Fruit fly (Drosophila melanogaster): ENCODE data around the gene CG13082.
A peak's percentile ranks its signal among the peaks of the same experiment; 100 is the strongest.

CG13082 gene

DNA sequence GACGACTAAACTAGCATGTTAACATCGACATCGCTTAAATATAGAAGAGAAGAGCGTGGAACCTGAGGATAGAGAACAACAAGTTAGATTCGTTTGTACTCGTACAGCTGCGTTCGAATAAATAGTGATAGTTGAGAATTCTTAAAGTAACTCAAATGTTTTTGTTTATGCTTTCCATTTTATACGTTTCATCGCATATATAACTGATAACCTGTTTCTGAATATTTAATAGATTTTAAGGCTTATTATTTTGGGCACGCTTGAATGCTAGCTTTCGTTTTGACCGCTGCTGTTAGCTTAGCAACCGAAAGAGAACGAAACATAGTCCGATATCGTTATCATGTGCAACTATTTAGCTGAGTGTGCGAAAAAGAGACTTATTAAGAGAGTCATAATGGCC is 9.9 kb upstream of the CG13082 start (continued):
- TF ChIP-seq Max (GFP tag; optimal IDR thresholded peaks at IDR 0.05): peak; percentile 94
- peak; percentile 85 for TF ChIP-seq CG10654 (GFP tag; optimal IDR thresholded peaks at IDR 0.05)
- peak; percentile 98 for TF ChIP-seq row (GFP tag; IDR thresholded peaks at IDR 0.05)
- peak; percentile 95 for TF ChIP-seq CG9215 (GFP tag; IDR thresholded peaks at IDR 0.05)
- TF ChIP-seq HmgZ (tag; optimal IDR thresholded peaks at IDR 0.05): peak; percentile 99
- TF ChIP-seq tna (GFP tag; IDR thresholded peaks at IDR 0.05; ENCODE audit: partially characterized antibody): no peak
- peak; percentile 95 for TF ChIP-seq CG12155 (GFP tag; optimal IDR thresholded peaks at IDR 0.05)
- TF ChIP-seq Bgb (GFP tag; IDR thresholded peaks at IDR 0.05; ENCODE audit: partially characterized antibody): no peak
- no peak for TF ChIP-seq CG8478 (optimal IDR thresholded peaks at IDR 0.05)
- TF ChIP-seq TFAM (GFP tag; optimal IDR thresholded peaks at IDR 0.05): peak; percentile 51
- peak; percentile 91 for TF ChIP-seq CG18476 (GFP tag; optimal IDR thresholded peaks at IDR 0.05)
- TF ChIP-seq luna (GFP tag; optimal IDR thresholded peaks at IDR 0.05): peak; percentile 94
- TF ChIP-seq Nf-YA (GFP tag; IDR thresholded peaks at IDR 0.05): peak; percentile 87
- TF ChIP-seq Gug (GFP tag; IDR thresholded peaks at IDR 0.05): peak; percentile 93
- no peak for TF ChIP-seq dan (GFP tag; IDR thresholded peaks at IDR 0.05)
- peak; percentile 92 for TF ChIP-seq Oli (tag; optimal IDR thresholded peaks at IDR 0.05)
- peak; percentile 95 for TF ChIP-seq her (GFP tag; optimal IDR thresholded peaks at IDR 0.05)
- TF ChIP-seq CG3847 (GFP tag; IDR thresholded peaks at IDR 0.05): peak; percentile 98
- TF ChIP-seq pros (GFP tag; optimal IDR thresholded peaks at IDR 0.05): no peak
- peak; percentile 95 for TF ChIP-seq org-1 (GFP tag; optimal IDR thresholded peaks at IDR 0.05)
- peak; percentile 86 for TF ChIP-seq CG1603 (tag; optimal IDR thresholded peaks at IDR 0.05)
- TF ChIP-seq CG10959 (GFP tag; IDR thresholded peaks at IDR 0.05): peak; percentile 72
- TF ChIP-seq Lpt (GFP tag; optimal IDR thresholded peaks at IDR 0.05): no peak
- peak; percentile 95 for TF ChIP-seq CG12299 (tag; optimal IDR thresholded peaks at IDR 0.05)
- TF ChIP-seq bowl (GFP tag; IDR thresholded peaks at IDR 0.05): peak; percentile 77; the same call in 1 of the 2 replicates
- TF ChIP-seq Xbp1 (GFP tag; optimal IDR thresholded peaks at IDR 0.05): peak; percentile 92
- peak; percentile 74 for TF ChIP-seq CG3065 (GFP tag; optimal IDR thresholded peaks at IDR 0.05)
- peak; percentile 92 for TF ChIP-seq odd (GFP tag; optimal IDR thresholded peaks at IDR 0.05)
- peak; percentile 84 for TF ChIP-seq ttk (GFP tag; IDR thresholded peaks at IDR 0.05)
- peak; percentile 96 for TF ChIP-seq Poxn (GFP tag; IDR thresholded peaks at IDR 0.05)
- peak; percentile 67 for TF ChIP-seq CG4617 (GFP tag; optimal IDR thresholded peaks at IDR 0.05; ENCODE audit: borderline replicate concordance)
- TF ChIP-seq CG9727 (GFP tag; optimal IDR thresholded peaks at IDR 0.05): peak; percentile 95
- TF ChIP-seq bsh (GFP tag; optimal IDR thresholded peaks at IDR 0.05): peak; percentile 88 to 96
- TF ChIP-seq pita (GFP tag; optimal IDR thresholded peaks at IDR 0.05): no peak
- TF ChIP-seq NK7.1 (GFP tag; optimal IDR thresholded peaks at IDR 0.05): peak; percentile 88
- no peak for TF ChIP-seq Dll (GFP tag; IDR thresholded peaks at IDR 0.05; ENCODE audit: partially characterized antibody)
- peak; percentile 95 for TF ChIP-seq E2f1 (GFP tag; IDR thresholded peaks at IDR 0.05)
- TF ChIP-seq maf-S (GFP tag; optimal IDR thresholded peaks at IDR 0.05): peak; percentile 96
- TF ChIP-seq C15 (GFP tag; IDR thresholded peaks at IDR 0.05): peak; percentile 96
- peak; percentile 91 for TF ChIP-seq Chrac-16 (GFP tag; optimal IDR thresholded peaks at IDR 0.05)
- peak; percentile 77 for TF ChIP-seq peb (GFP tag; IDR thresholded peaks at IDR 0.05)
- TF ChIP-seq eyg (GFP tag; optimal IDR thresholded peaks at IDR 0.05): peak; percentile 93
- TF ChIP-seq Sox102F (GFP tag; optimal IDR thresholded peaks at IDR 0.05): peak; percentile 91
- peak; percentile 93 for TF ChIP-seq CG32767 (GFP tag; IDR thresholded peaks at IDR 0.05)
- peak; percentile 77 for TF ChIP-seq CG15696 (tag; optimal IDR thresholded peaks at IDR 0.05)
- peak in 1 of 3 experiments; percentile 53 for TF ChIP-seq lola (GFP tag; optimal IDR thresholded peaks at IDR 0.05)
- TF ChIP-seq ssp (GFP tag; IDR thresholded peaks at IDR 0.05): peak; percentile 83
- TF ChIP-seq h (optimal IDR thresholded peaks at IDR 0.05): no peak
- peak; percentile 97 for TF ChIP-seq fd3F (GFP tag; optimal IDR thresholded peaks at IDR 0.05)
- peak; percentile 97 for TF ChIP-seq NFAT (GFP tag; IDR thresholded peaks at IDR 0.05)
- TF ChIP-seq CG3995 (GFP tag; optimal IDR thresholded peaks at IDR 0.05): peak; percentile 84
- peak; percentile 99 for TF ChIP-seq Rfx (GFP tag; IDR thresholded peaks at IDR 0.05)
